Worm (Caenorhabditis elegans) whole organism, young adult: ENCODE measurements around the gene F22B5.5.

Experiments
- C06A6.2 ChIP-seq: fragments of 200-800 bp; sonication (Bioruptor generic); conservative IDR thresholded peaks from 2 replicates; pipeline ENCODE4 v1.3.6; 2022; ENCODE audit warnings: missing genetic modification characterization, missing compliant biosample characterization
- ama-1 ChIP-seq, 3 experiments: fragments of 150-350 bp in 1 of 3; sonication (generic microtip) in 2 of 3; optimal IDR thresholded peaks; 2 replicates each; lab custom pipeline; 2014 to 2018; ENCODE audit warnings: missing biosample characterization in 2 of 3, missing genetic modification characterization in 2 of 3, missing genetic modification reagents in 2 of 3
- attf-3 ChIP-seq: fragments of 200-800 bp; sonication (Bioruptor generic); conservative IDR thresholded peaks from 2 replicates; pipeline ENCODE4 v1.3.6; 2022; ENCODE audit warnings: missing genetic modification reagents, missing genetic modification characterization, missing compliant biosample characterization
- bed-1 ChIP-seq: fragments of 200-800 bp; sonication (Bioruptor generic); IDR thresholded peaks from 2 replicates; pipeline ENCODE4 v1.3.6; 2022; ENCODE audit warnings: missing genetic modification reagents, missing genetic modification characterization, missing compliant biosample characterization
- ceh-100 ChIP-seq: fragments of 200-800 bp; sonication (Bioruptor generic); IDR thresholded peaks from 2 replicates; pipeline ENCODE4 v1.3.6; 2022; ENCODE audit warnings: missing genetic modification reagents, missing genetic modification characterization, missing compliant biosample characterization
- him-1 ChIP-seq: sonication (generic microtip); optimal IDR thresholded peaks from 2 replicates; lab custom pipeline; 2016; ENCODE audit warnings: missing genotype, missing genetic modification reagents, missing genetic modification characterization, missing compliant biosample characterization
- hmg-1.2 ChIP-seq: fragments of 200-800 bp; sonication (Bioruptor generic); IDR thresholded peaks from 2 replicates; pipeline ENCODE4 v1.3.6; 2022; ENCODE audit warnings: missing genetic modification reagents, missing genetic modification characterization, missing compliant biosample characterization
- hsf-1 ChIP-seq: fragments of 200-800 bp; sonication (Bioruptor generic); IDR thresholded peaks from 2 replicates; pipeline ENCODE4 v1.3.6; 2022; ENCODE audit warnings: missing genetic modification reagents, missing genetic modification characterization, missing compliant biosample characterization
- lin-40 ChIP-seq: sonication (generic microtip); optimal IDR thresholded peaks from 2 replicates; lab custom pipeline; 2016; ENCODE audit warnings: missing genetic modification characterization, mild to moderate bottlenecking, missing compliant biosample characterization, missing genotype, missing genetic modification reagents
- nhr-80 ChIP-seq: sonication (generic microtip); optimal IDR thresholded peaks from 2 replicates; lab custom pipeline; 2016; ENCODE audit warnings: missing genetic modification characterization, missing compliant biosample characterization
- pbrm-1 ChIP-seq: fragments of 200-800 bp; sonication (Bioruptor generic); IDR thresholded peaks from 2 replicates; pipeline ENCODE4 v1.3.6; 2022; ENCODE audit warnings: missing genetic modification reagents, missing genetic modification characterization, missing compliant biosample characterization
- snpc-3.4 ChIP-seq: sonication (generic microtip); optimal IDR thresholded peaks from 2 replicates; lab custom pipeline; 2017; ENCODE audit warnings: missing genetic modification characterization, mild to moderate bottlenecking, missing compliant biosample characterization, antibody characterized with exemption, moderate library complexity, missing genotype, missing genetic modification reagents
- snpc-4 ChIP-seq, 5 experiments: fragments of 150-350 bp in 1 of 5; sonication (generic microtip) in 4 of 5; optimal IDR thresholded peaks; 2 replicates each; lab custom pipeline; 2014 to 2018; ENCODE audit warnings: missing genetic modification characterization in 5 of 5, missing biosample characterization in 3 of 5, antibody characterized with exemption in 2 of 5, mild to moderate bottlenecking in 2 of 5, missing compliant biosample characterization in 2 of 5, missing genotype in 2 of 5, moderate library complexity in 2 of 5, missing genetic modification reagents in 1 of 5
- zfh-2 ChIP-seq: fragments of 200-800 bp; sonication (Bioruptor generic); conservative IDR thresholded peaks from 2 replicates; pipeline ENCODE4 v1.3.6; 2022; ENCODE audit warnings: missing genetic modification reagents, missing genetic modification characterization, missing compliant biosample characterization

ce11 chrII:8471139-8471538 lies 16.7 kb upstream of the F22B5.5 start, which contains the start of gene M05D6.8:
- no peak for TF ChIP-seq nhr-80 (tag; lab: Kevin White, UChicago)
- no peak for TF ChIP-seq hmg-1.2 (GFP tag; lab: Robert Waterston, UW)
- TF ChIP-seq him-1 (tag; lab: Kevin White, UChicago), result no peak
- TF ChIP-seq C06A6.2 (GFP tag; lab: Robert Waterston, UW), result no peak
- no peak for TF ChIP-seq zfh-2 (GFP tag; lab: Robert Waterston, UW)
- TF ChIP-seq ama-1 (optimal IDR thresholded peaks at IDR 0.05; lab: Kevin White, UChicago), result no peak
- TF ChIP-seq ama-1 (GFP tag; optimal IDR thresholded peaks at IDR 0.05; lab: Kevin White, UChicago), result no peak
- no peak for TF ChIP-seq ceh-100 (GFP tag; lab: Robert Waterston, UW)
- TF ChIP-seq lin-40 (tag; lab: Kevin White, UChicago), result no peak
- no peak for TF ChIP-seq snpc-3.4 (tag; lab: Kevin White, UChicago)
- TF ChIP-seq bed-1 (GFP tag; lab: Robert Waterston, UW), result no peak
- no peak for TF ChIP-seq pbrm-1 (GFP tag; lab: Robert Waterston, UW)
- TF ChIP-seq attf-3 (GFP tag; lab: Robert Waterston, UW), result no peak
- TF ChIP-seq snpc-4 (GFP tag; optimal IDR thresholded peaks at IDR 0.05; lab: Kevin White, UChicago), result no peak
- TF ChIP-seq snpc-4 (tag; optimal IDR thresholded peaks at IDR 0.05; lab: Kevin White, UChicago), result no peak
- TF ChIP-seq hsf-1 (GFP tag; lab: Robert Waterston, UW), result no peak
